Worm (Caenorhabditis elegans): ENCODE results near the gene B0416.5.

DNA sequence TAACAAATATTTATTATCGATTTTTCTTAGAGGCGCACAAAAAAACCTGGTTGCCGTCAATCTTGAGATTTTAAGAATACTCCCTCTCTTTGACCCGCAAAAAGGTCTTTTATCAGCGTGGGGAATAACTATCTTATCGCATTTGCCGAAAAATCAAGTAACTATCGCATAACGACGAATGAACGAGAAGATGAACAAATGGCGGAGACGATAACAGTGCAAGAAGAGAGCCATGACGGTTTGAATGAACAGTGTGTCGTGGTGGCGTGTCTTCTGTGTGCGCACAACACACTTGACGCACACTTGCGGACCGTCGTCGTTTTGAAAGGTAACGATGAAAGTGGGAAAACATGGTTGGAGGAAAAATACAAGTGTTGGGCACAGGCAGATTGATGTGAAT, 1.2 kb upstream of the B0416.5 start:
- TF ChIP-seq ekl-4 (GFP tag; IDR thresholded peaks at IDR 0.05) (no peak), lin-35 (GFP tag; optimal IDR thresholded peaks at IDR 0.05) (no peak), hrde-1 (tag; optimal IDR thresholded peaks at IDR 0.05; ENCODE audit: borderline replicate concordance) (no peak), lir-1 (GFP tag; conservative IDR thresholded peaks at IDR 0.05) (no peak), rcor-1 (GFP tag; IDR thresholded peaks at IDR 0.05) (no peak), fkh-3 (tag; optimal IDR thresholded peaks at IDR 0.05) (no peak), ama-1 (optimal IDR thresholded peaks at IDR 0.05) (no peak), ama-1 (GFP tag; optimal IDR thresholded peaks at IDR 0.05) (no peak), B0261.1 (tag; optimal IDR thresholded peaks at IDR 0.05) (no peak)
